Fruit fly (Drosophila melanogaster) whole organism: ENCODE measurements around the gene Rad9.

ENCODE experiments used
- EcR ChIP-seq, 2 experiments: fragments of >200 bp; optimal IDR thresholded peaks; 2 replicates each; lab custom pipeline; 2017; ENCODE audit warnings: missing biosample characterization in 2 of 2, missing genetic modification characterization in 2 of 2, missing genetic modification reagents in 2 of 2
- pan ChIP-seq: fragments of >200 bp; optimal IDR thresholded peaks from 2 replicates; lab custom pipeline; 2017
- psq ChIP-seq: fragments of >200 bp; optimal IDR thresholded peaks from 2 replicates; lab custom pipeline; 2017
- usp ChIP-seq: fragments of >200 bp; optimal IDR thresholded peaks from 2 replicates; lab custom pipeline; 2017; ENCODE audit warnings: missing biosample characterization, missing genetic modification characterization, mixed read lengths

dm6 chr3L:18872440-18872839 is at the start of gene Rad9, which contains the start of gene Uggt:
- no peak for TF ChIP-seq usp (GFP tag; lab: Kevin White, UChicago)
- TF ChIP-seq pan (lab: Kevin White, UChicago) = no peak
- no peak for TF ChIP-seq EcR (GFP tag; optimal IDR thresholded peaks at IDR 0.05; lab: Kevin White, UChicago)
- no peak for TF ChIP-seq psq (lab: Kevin White, UChicago)
